Worm (Caenorhabditis elegans) whole organism, L4 larva: ENCODE measurements around the gene unc-97.
A peak's percentile ranks its signal among the peaks of the same experiment; 100 is the strongest.

Source experiments
- F10B5.3 ChIP-seq: sonication (generic microtip); optimal IDR thresholded peaks from 2 replicates; lab custom pipeline; 2016; ENCODE audit warnings: mild to moderate bottlenecking, missing genetic modification characterization, missing compliant biosample characterization
- F26F4.8 ChIP-seq: fragments of 200-800 bp; sonication (Bioruptor generic); conservative IDR thresholded peaks from 2 replicates; pipeline ENCODE4 v1.3.6; 2022; ENCODE audit warnings: missing genetic modification characterization, missing compliant biosample characterization
- F49E8.2 ChIP-seq: sonication (generic microtip); optimal IDR thresholded peaks from 2 replicates; lab custom pipeline; 2016; ENCODE audit warnings: missing compliant biosample characterization, mild to moderate bottlenecking, missing genetic modification characterization, borderline replicate concordance
- T26A8.4 ChIP-seq: fragments of 200-800 bp; sonication (Bioruptor generic); IDR thresholded peaks from 2 replicates; pipeline ENCODE4 v1.3.6; 2022; ENCODE audit warnings: missing genetic modification characterization, missing compliant biosample characterization
- Y105C5A.15 ChIP-seq: fragments of 200-800 bp; sonication (Bioruptor generic); IDR thresholded peaks from 2 replicates; pipeline ENCODE4 v1.3.6; 2022; ENCODE audit warnings: missing genetic modification characterization, missing compliant biosample characterization
- Y48G9A.11 ChIP-seq: fragments of 200-800 bp; sonication (Bioruptor generic); IDR thresholded peaks from 2 replicates; pipeline ENCODE4 v1.3.6; 2022; ENCODE audit warnings: missing genetic modification reagents, missing genetic modification characterization, missing compliant biosample characterization
- Y75B8A.6 ChIP-seq: fragments of 200-800 bp; sonication (Bioruptor generic); IDR thresholded peaks from 2 replicates; pipeline ENCODE4 v1.3.6; 2022; ENCODE audit warnings: missing genetic modification reagents, missing genetic modification characterization, missing compliant biosample characterization
- arid-1 ChIP-seq: fragments of 200-800 bp; sonication (Bioruptor generic); conservative IDR thresholded peaks from 2 replicates; pipeline ENCODE4 v1.3.6; 2022; ENCODE audit warnings: missing genetic modification reagents, missing genetic modification characterization, missing compliant biosample characterization
- attf-4 ChIP-seq: sonication (generic microtip); optimal IDR thresholded peaks from 3 replicates; lab custom pipeline; 2017; ENCODE audit warnings: missing biosample characterization, missing genetic modification characterization
- ceh-20 ChIP-seq: fragments of 200-800 bp; sonication (Bioruptor generic); IDR thresholded peaks from 2 replicates; pipeline ENCODE4 v1.3.6; 2022; ENCODE audit warnings: missing genetic modification reagents, missing genetic modification characterization, missing compliant biosample characterization
- ceh-82 ChIP-seq: sonication (generic microtip); optimal IDR thresholded peaks from 2 replicates; lab custom pipeline; 2017; ENCODE audit warnings: missing biosample characterization, missing genetic modification characterization
- ces-1 ChIP-seq: fragments of 150-350 bp; sonication (generic microtip); optimal IDR thresholded peaks from 4 replicates; lab custom pipeline; 2014; ENCODE audit warnings: missing biosample characterization, missing genetic modification reagents, missing genetic modification characterization
- daf-12 ChIP-seq: fragments of 150-350 bp; optimal IDR thresholded peaks from 2 replicates; lab custom pipeline; 2014; ENCODE audit warnings: missing biosample characterization, missing genetic modification reagents, missing genetic modification characterization
- daf-16 ChIP-seq, 3 experiments: sonication (generic microtip); optimal IDR thresholded peaks; 2 replicates each; lab custom pipeline; 2016 to 2017; ENCODE audit warnings: missing genetic modification characterization in 3 of 3, missing genetic modification reagents in 3 of 3, mild to moderate bottlenecking in 2 of 3, missing compliant biosample characterization in 2 of 3, missing biosample characterization in 1 of 3, moderate library complexity in 1 of 3
- dmd-8 ChIP-seq: fragments of 200-800 bp; sonication (Bioruptor generic); IDR thresholded peaks from 2 replicates; pipeline ENCODE4 v1.3.6; 2022; ENCODE audit warnings: missing genetic modification characterization, missing compliant biosample characterization
- dve-1 ChIP-seq: sonication (generic microtip); optimal IDR thresholded peaks from 2 replicates; lab custom pipeline; 2017; ENCODE audit warnings: antibody characterized with exemption, mild to moderate bottlenecking, missing genetic modification characterization, missing compliant biosample characterization; ENCODE audit not compliant: insufficient read depth
- egl-27 ChIP-seq: sonication (generic microtip); optimal IDR thresholded peaks from 3 replicates; lab custom pipeline; 2017; ENCODE audit warnings: missing biosample characterization, missing genetic modification reagents, missing genetic modification characterization
- fos-1 ChIP-seq: fragments of 150-350 bp; optimal IDR thresholded peaks from 2 replicates; lab custom pipeline; 2014; ENCODE audit warnings: missing biosample characterization, missing genetic modification characterization
- hif-1 ChIP-seq, 2 experiments: sonication (generic microtip); optimal IDR thresholded peaks; 2 replicates each; lab custom pipeline; 2016 to 2017; ENCODE audit warnings: missing compliant biosample characterization in 2 of 2, missing genetic modification characterization in 2 of 2, missing genetic modification reagents in 2 of 2, missing genotype in 2 of 2, mild to moderate bottlenecking in 1 of 2
- hlh-30 ChIP-seq: sonication (generic microtip); optimal IDR thresholded peaks from 2 replicates; lab custom pipeline; 2017; ENCODE audit warnings: antibody characterized with exemption, mild to moderate bottlenecking, missing genetic modification characterization, missing compliant biosample characterization; ENCODE audit not compliant: insufficient read depth
- hmg-1.1 ChIP-seq: fragments of 200-800 bp; sonication (Bioruptor generic); IDR thresholded peaks from 2 replicates; pipeline ENCODE4 v1.3.6; 2022; ENCODE audit warnings: missing genetic modification reagents, missing genetic modification characterization, missing compliant biosample characterization
- lin-1 ChIP-seq: fragments of 200-800 bp; sonication (Bioruptor generic); IDR thresholded peaks from 2 replicates; pipeline ENCODE4 v1.3.6; 2022; ENCODE audit warnings: missing genetic modification reagents, missing genetic modification characterization, missing compliant biosample characterization
- lin-15B ChIP-seq: fragments of 150-350 bp; sonication (generic microtip); optimal IDR thresholded peaks from 3 replicates; lab custom pipeline; 2014; ENCODE audit warnings: missing biosample characterization, missing genetic modification characterization
- lir-3 ChIP-seq: sonication (generic microtip); optimal IDR thresholded peaks from 2 replicates; lab custom pipeline; 2016; ENCODE audit warnings: mild to moderate bottlenecking, missing genetic modification characterization, missing compliant biosample characterization
- madf-9 ChIP-seq: fragments of 200-800 bp; sonication (Bioruptor generic); conservative IDR thresholded peaks from 2 replicates; pipeline ENCODE4 v1.3.6; 2022; ENCODE audit warnings: missing genetic modification reagents, missing genetic modification characterization, missing compliant biosample characterization
- mdl-1 ChIP-seq, 2 experiments: fragments of 150-350 bp in 1 of 2; sonication (generic microtip) in 1 of 2; optimal IDR thresholded peaks; 2 replicates each; lab custom pipeline; 2014 to 2017; ENCODE audit warnings: missing biosample characterization in 2 of 2, missing genetic modification characterization in 2 of 2
- mdt-29 ChIP-seq: fragments of 200-800 bp; sonication (Bioruptor generic); IDR thresholded peaks from 2 replicates; pipeline ENCODE4 v1.3.6; 2022; ENCODE audit warnings: missing genetic modification reagents, missing genetic modification characterization, missing compliant biosample characterization
- mep-1 ChIP-seq: fragments of 150-350 bp; sonication (generic microtip); optimal IDR thresholded peaks from 3 replicates; lab custom pipeline; 2014; ENCODE audit warnings: missing biosample characterization, missing genetic modification characterization
- mes-2 ChIP-seq: sonication (generic microtip); optimal IDR thresholded peaks from 2 replicates; lab custom pipeline; 2016; ENCODE audit warnings: missing genotype, mild to moderate bottlenecking, missing genetic modification characterization, missing compliant biosample characterization; ENCODE audit not compliant: poor library complexity, severe bottlenecking
- nhr-10 ChIP-seq: fragments of 150-350 bp; optimal IDR thresholded peaks from 2 replicates; lab custom pipeline; 2014; ENCODE audit warnings: missing biosample characterization, missing genetic modification characterization
- nhr-102 ChIP-seq: sonication (generic microtip); optimal IDR thresholded peaks from 2 replicates; lab custom pipeline; 2016; ENCODE audit warnings: mild to moderate bottlenecking, missing genetic modification characterization, moderate library complexity, missing compliant biosample characterization
- nhr-11 ChIP-seq: fragments of 150-350 bp; optimal IDR thresholded peaks from 2 replicates; lab custom pipeline; 2014; ENCODE audit warnings: missing biosample characterization, missing genetic modification characterization
- nhr-237 ChIP-seq: sonication (generic microtip); optimal IDR thresholded peaks from 2 replicates; lab custom pipeline; 2017; ENCODE audit warnings: missing biosample characterization, missing genetic modification characterization
- nhr-25 ChIP-seq: sonication (generic microtip); optimal IDR thresholded peaks from 2 replicates; lab custom pipeline; 2017; ENCODE audit warnings: missing genetic modification characterization, mild to moderate bottlenecking, missing compliant biosample characterization, antibody characterized with exemption, moderate library complexity, borderline replicate concordance; ENCODE audit not compliant: insufficient read depth
- nhr-41 ChIP-seq: fragments of 200-800 bp; sonication (Bioruptor generic); IDR thresholded peaks from 2 replicates; pipeline ENCODE4 v1.3.6; 2022; ENCODE audit warnings: missing genetic modification reagents, missing genetic modification characterization, missing compliant biosample characterization
- nhr-6 ChIP-seq: fragments of 150-350 bp; optimal IDR thresholded peaks from 2 replicates; lab custom pipeline; 2014; ENCODE audit warnings: missing biosample characterization, missing genetic modification characterization
- nhr-77 ChIP-seq: fragments of 150-350 bp; optimal IDR thresholded peaks from 2 replicates; lab custom pipeline; 2014; ENCODE audit warnings: missing biosample characterization, missing genetic modification characterization
- rbr-2 ChIP-seq: sonication (generic microtip); optimal IDR thresholded peaks from 2 replicates; lab custom pipeline; 2016; ENCODE audit warnings: missing genotype, missing genetic modification characterization, missing compliant biosample characterization
- saeg-2 ChIP-seq: fragments of 200-800 bp; sonication (Bioruptor generic); IDR thresholded peaks from 2 replicates; pipeline ENCODE4 v1.3.6; 2022; ENCODE audit warnings: missing genetic modification reagents, missing genetic modification characterization, missing compliant biosample characterization
- set-16 ChIP-seq: fragments of 200-800 bp; sonication (Bioruptor generic); IDR thresholded peaks from 2 replicates; pipeline ENCODE4 v1.3.6; 2022; ENCODE audit warnings: missing genetic modification reagents, missing genetic modification characterization, missing compliant biosample characterization
- tra-1 ChIP-seq: fragments of 200-800 bp; sonication (Bioruptor generic); IDR thresholded peaks from 2 replicates; pipeline ENCODE4 v1.3.6; 2022; ENCODE audit warnings: missing genetic modification reagents, missing genetic modification characterization, missing compliant biosample characterization
- unc-39 ChIP-seq: sonication (generic microtip); optimal IDR thresholded peaks from 2 replicates; lab custom pipeline; 2017; ENCODE audit warnings: missing biosample characterization, missing genetic modification characterization
- zfp-2 ChIP-seq: sonication (generic microtip); optimal IDR thresholded peaks from 2 replicates; lab custom pipeline; 2016; ENCODE audit warnings: mild to moderate bottlenecking, missing genetic modification characterization, missing compliant biosample characterization
- ztf-7 ChIP-seq: fragments of 150-350 bp; optimal IDR thresholded peaks from 2 replicates; lab custom pipeline; 2014; ENCODE audit warnings: missing biosample characterization, missing genetic modification characterization

Gene unc-97

DNA sequence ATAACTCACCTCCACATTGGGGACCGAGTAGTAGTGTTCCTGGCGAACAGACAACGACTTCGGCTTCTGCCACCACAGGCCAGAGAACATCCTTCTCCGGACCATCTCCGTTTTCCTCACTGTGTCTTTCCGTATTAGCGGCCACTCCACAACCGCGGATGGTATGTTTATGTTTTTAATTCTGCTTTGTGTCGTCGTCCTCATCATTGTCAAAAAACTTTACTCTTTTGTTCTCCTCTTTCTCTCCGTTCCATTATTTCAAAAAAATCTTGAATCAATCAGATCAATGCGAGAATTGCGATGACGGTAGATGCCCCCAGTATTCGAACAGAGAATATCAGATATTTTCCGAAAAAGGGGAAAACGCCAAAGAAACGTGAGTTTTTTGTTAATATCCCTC lies 25.5 kb upstream of the unc-97 start, which contains the start of gene mec-2:
TSS of gene mec-2 (plus strand) at position 301 of the 400 bp plus-strand sequence.
- no peak for TF ChIP-seq nhr-41
- TF ChIP-seq Y75B8A.6 (GFP tag; lab: Robert Waterston, UW): no peak
- TF ChIP-seq ceh-82 (tag; lab: Kevin White, UChicago): no peak
- no peak for TF ChIP-seq zfp-2 (tag; lab: Kevin White, UChicago)
- no peak for TF ChIP-seq saeg-2
- TF ChIP-seq ztf-7 (tag; lab: Kevin White, UChicago): no peak
- TF ChIP-seq Y105C5A.15 (GFP tag; lab: Robert Waterston, UW): no peak
- TF ChIP-seq nhr-6 (tag; lab: Kevin White, UChicago): no peak
- no peak for TF ChIP-seq nhr-102 (tag; lab: Kevin White, UChicago)

DNA sequence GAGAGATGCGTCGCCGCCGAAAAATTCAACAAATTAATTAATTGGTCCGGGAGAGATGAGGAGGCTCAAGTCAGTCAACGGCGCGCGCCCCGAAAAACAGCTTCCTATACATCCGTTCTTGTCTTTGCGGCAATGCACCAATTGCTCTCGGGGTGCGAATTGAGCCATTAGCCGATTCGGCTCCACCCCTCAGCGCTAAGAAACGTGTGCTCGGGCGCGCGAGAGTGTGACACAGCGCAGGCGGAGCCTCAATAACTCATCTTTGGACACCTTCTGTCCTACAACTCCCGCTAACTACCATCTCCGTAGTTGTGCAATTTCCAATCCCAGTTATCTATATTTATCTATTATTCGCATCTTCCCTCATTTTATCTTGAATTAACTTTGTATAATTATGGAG lies 20.3 kb upstream of the unc-97 start:
- TF ChIP-seq set-16 (GFP tag; lab: Robert Waterston, UW) (peak; percentile 66), nhr-25 (tag; lab: Kevin White, UChicago) (no peak), lir-3 (tag; lab: Kevin White, UChicago) (no peak), unc-39 (no peak), F49E8.2 (no peak), T26A8.4 (GFP tag; lab: Robert Waterston, UW) (no peak), egl-27 (no peak), arid-1 (GFP tag; lab: Robert Waterston, UW) (no peak), F26F4.8 (GFP tag; lab: Robert Waterston, UW) (no peak), nhr-237 (tag; lab: Kevin White, UChicago) (no peak), mdt-29 (GFP tag; lab: Robert Waterston, UW) (no peak), saeg-2 (no peak), mdl-1 (tag; optimal IDR thresholded peaks at IDR 0.05; lab: Kevin White, UChicago) (no peak), nhr-77 (tag; lab: Kevin White, UChicago) (no peak), Y48G9A.11 (GFP tag; lab: Robert Waterston, UW) (0 out of 2 replicates have a peak, but pooled peaks have one; percentile 7), nhr-41 (no peak), dmd-8 (GFP tag; lab: Robert Waterston, UW) (no peak), attf-4 (tag; lab: Kevin White, UChicago) (no peak)

- TF ChIP-seq ces-1 (GFP tag; lab: Kevin White, UChicago): peak; percentile 2
- no peak for TF ChIP-seq dve-1 (tag; lab: Kevin White, UChicago)
- no peak for TF ChIP-seq T26A8.4 (GFP tag; lab: Robert Waterston, UW)
- TF ChIP-seq, all 104 proteins: peak for 1
These were observed 13.1 kb upstream of the unc-97 start for ce11 chrX:5579714-5580265.

DNA sequence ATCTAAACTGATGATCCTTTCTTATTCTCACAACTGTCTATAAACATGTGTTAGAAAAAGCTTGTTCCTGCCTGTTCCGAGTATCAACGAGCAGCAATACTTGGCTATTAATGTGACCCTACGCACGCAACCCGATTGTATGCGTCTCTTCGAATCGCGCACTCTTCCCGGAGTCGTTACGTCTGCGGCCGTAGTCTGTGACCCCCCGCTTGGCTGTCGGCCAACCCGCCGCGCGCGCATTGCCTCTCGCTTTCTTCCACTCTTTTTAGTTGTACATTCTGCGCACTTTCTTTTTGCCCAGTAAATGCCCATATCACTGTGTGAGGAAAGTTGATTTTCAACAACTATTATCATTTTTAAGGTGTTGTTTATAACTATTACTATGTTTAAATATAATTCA lies 1.1 kb upstream of the unc-97 start:
- TF ChIP-seq hlh-30 (tag; lab: Kevin White, UChicago): peak; percentile 45
- TF ChIP-seq daf-12 (tag; lab: Kevin White, UChicago): no peak
- peak; percentile 48 for TF ChIP-seq nhr-11 (tag; lab: Kevin White, UChicago)
- TF ChIP-seq madf-9 (GFP tag; lab: Robert Waterston, UW): no peak
- TF ChIP-seq hif-1 (tag; optimal IDR thresholded peaks at IDR 0.05; lab: Kevin White, UChicago): peak in 1 of 2 experiments; percentile 51
- TF ChIP-seq nhr-237 (tag; lab: Kevin White, UChicago): no peak
- no peak for TF ChIP-seq nhr-41
- TF ChIP-seq nhr-10 (tag; lab: Kevin White, UChicago): no peak
- no peak for TF ChIP-seq lin-1 (GFP tag; lab: Robert Waterston, UW)
- TF ChIP-seq Y75B8A.6 (GFP tag; lab: Robert Waterston, UW): no peak
- no peak for TF ChIP-seq fos-1 (tag; lab: Kevin White, UChicago)
- 0 out of 2 replicates have a peak, but pooled peaks have one; percentile 44 for TF ChIP-seq ceh-20
- peak; percentile 27 for TF ChIP-seq rbr-2 (tag; lab: Kevin White, UChicago)
- no peak for TF ChIP-seq unc-39
- peak in 1 of 2 experiments; percentile 14 for TF ChIP-seq daf-16 (GFP tag; optimal IDR thresholded peaks at IDR 0.05; lab: Kevin White, UChicago)
- TF ChIP-seq daf-16 (tag; optimal IDR thresholded peaks at IDR 0.05; lab: Kevin White, UChicago): no peak
- TF ChIP-seq mdl-1 (tag; optimal IDR thresholded peaks at IDR 0.05; lab: Kevin White, UChicago): peak in 1 of 2 experiments; percentile 8
- TF ChIP-seq hmg-1.1 (GFP tag; lab: Robert Waterston, UW): peak; percentile 67
- no peak for TF ChIP-seq tra-1 (GFP tag; lab: Robert Waterston, UW)
- TF ChIP-seq dmd-8 (GFP tag; lab: Robert Waterston, UW): no peak
- TF ChIP-seq mes-2 (tag; lab: Kevin White, UChicago): no peak
- TF ChIP-seq mep-1 (tag; lab: Kevin White, UChicago): peak; percentile 57
- no peak for TF ChIP-seq F10B5.3 (tag; lab: Kevin White, UChicago)
- no peak for TF ChIP-seq lin-15B
